Worm (Caenorhabditis elegans) whole organism, L1 larva: ENCODE data around the gene golg-2.
A peak's percentile ranks its signal among the peaks of the same experiment; 100 is the strongest.

ENCODE experiments used
- C04F5.9 ChIP-seq: sonication (generic microtip); optimal IDR thresholded peaks from 2 replicates; lab custom pipeline; 2016; ENCODE audit warnings: missing genetic modification characterization, missing compliant biosample characterization
- C16A3.4 ChIP-seq: fragments of 150-350 bp; optimal IDR thresholded peaks from 2 replicates; lab custom pipeline; 2014; ENCODE audit warnings: missing biosample characterization, missing genetic modification characterization
- Y116A8C.19 ChIP-seq: sonication (generic microtip); optimal IDR thresholded peaks from 2 replicates; lab custom pipeline; 2016; ENCODE audit warnings: missing compliant biosample characterization, missing genetic modification characterization, borderline replicate concordance
- aly-2 ChIP-seq: fragments of 150-350 bp; optimal IDR thresholded peaks from 2 replicates; lab custom pipeline; 2014; ENCODE audit warnings: missing biosample characterization, missing genetic modification characterization
- ama-1 ChIP-seq: fragments of 150-350 bp; optimal IDR thresholded peaks from 2 replicates; lab custom pipeline; 2014
- ceh-63 ChIP-seq: fragments of 200-800 bp; sonication (Bioruptor generic); optimal IDR thresholded peaks from 2 replicates; lab custom pipeline; 2018; ENCODE audit warnings: mild to moderate bottlenecking, missing genetic modification characterization, missing compliant biosample characterization
- ceh-8 ChIP-seq: fragments of 200-800 bp; sonication (Bioruptor generic); optimal IDR thresholded peaks from 2 replicates; lab custom pipeline; 2018; ENCODE audit warnings: mild to moderate bottlenecking, missing genetic modification characterization, moderate library complexity, missing compliant biosample characterization
- ceh-88 ChIP-seq: fragments of 200-800 bp; sonication (Bioruptor generic); IDR thresholded peaks from 2 replicates; pipeline ENCODE4 v1.3.6; 2022; ENCODE audit warnings: missing genetic modification characterization, missing compliant biosample characterization
- ceh-90 ChIP-seq: sonication (generic microtip); optimal IDR thresholded peaks from 2 replicates; lab custom pipeline; 2016; ENCODE audit warnings: missing genetic modification characterization, missing compliant biosample characterization
- ces-1 ChIP-seq: fragments of 150-350 bp; optimal IDR thresholded peaks from 2 replicates; lab custom pipeline; 2014; ENCODE audit warnings: missing biosample characterization, missing genetic modification reagents, missing genetic modification characterization
- dpl-1 ChIP-seq, 3 experiments: fragments of 150-350 bp in 2 of 3; sonication (generic microtip) in 1 of 3; optimal IDR thresholded peaks; 2 replicates each; lab custom pipeline; 2014 to 2017; ENCODE audit warnings: missing biosample characterization in 3 of 3, missing genetic modification characterization in 3 of 3, missing genetic modification reagents in 3 of 3
- dsc-1 ChIP-seq: sonication (generic microtip); optimal IDR thresholded peaks from 2 replicates; lab custom pipeline; 2016; ENCODE audit warnings: mild to moderate bottlenecking, missing genetic modification characterization, missing compliant biosample characterization
- efl-1 ChIP-seq, 4 experiments: fragments of 150-350 bp; optimal IDR thresholded peaks in 3 of 4; peaks in 1 of 4; 1 replicate in 1 of 4; 2 replicates in 3 of 4; lab custom pipeline; 2014; ENCODE audit warnings: missing biosample characterization in 2 of 4, missing genetic modification characterization in 2 of 4, missing genetic modification reagents in 2 of 4
- efl-3 ChIP-seq: fragments of 200-800 bp; sonication (Bioruptor generic); optimal IDR thresholded peaks from 2 replicates; lab custom pipeline; 2018; ENCODE audit warnings: mild to moderate bottlenecking, missing genetic modification characterization, missing compliant biosample characterization
- egl-27 ChIP-seq, 2 experiments: fragments of 150-350 bp in 1 of 2; sonication (generic microtip); optimal IDR thresholded peaks; 3 replicates each; lab custom pipeline; 2017 to 2018; ENCODE audit warnings: missing biosample characterization in 2 of 2, missing genetic modification characterization in 2 of 2, missing genetic modification reagents in 2 of 2
- elt-2 ChIP-seq: sonication (generic microtip); optimal IDR thresholded peaks from 2 replicates; lab custom pipeline; 2016; ENCODE audit warnings: missing genetic modification characterization, mild to moderate bottlenecking, inconsistent platforms, missing compliant biosample characterization, missing genetic modification reagents
- fkh-4 ChIP-seq: sonication (generic microtip); optimal IDR thresholded peaks from 2 replicates; lab custom pipeline; 2016; ENCODE audit warnings: missing compliant biosample characterization, missing genetic modification characterization, borderline replicate concordance
- fkh-8 ChIP-seq: sonication (generic microtip); optimal IDR thresholded peaks from 2 replicates; lab custom pipeline; 2016; ENCODE audit warnings: mild to moderate bottlenecking, missing genetic modification characterization, missing compliant biosample characterization
- fos-1 ChIP-seq: fragments of 150-350 bp; optimal IDR thresholded peaks from 2 replicates; lab custom pipeline; 2014; ENCODE audit warnings: missing biosample characterization, missing genetic modification characterization
- grh-1 ChIP-seq: fragments of 200-800 bp; sonication (Bioruptor generic); IDR thresholded peaks from 2 replicates; pipeline ENCODE4 v1.3.6; 2022; ENCODE audit warnings: missing genetic modification reagents, missing genetic modification characterization, missing compliant biosample characterization
- hlh-17 ChIP-seq: fragments of 200-800 bp; sonication (Bioruptor generic); optimal IDR thresholded peaks from 2 replicates; lab custom pipeline; 2018; ENCODE audit warnings: missing genetic modification characterization, mild to moderate bottlenecking, missing compliant biosample characterization, moderate library complexity, borderline replicate concordance
- isw-1 ChIP-seq: fragments of 200-800 bp; sonication (Bioruptor generic); IDR thresholded peaks from 2 replicates; pipeline ENCODE4 v1.3.6; 2022; ENCODE audit warnings: missing genetic modification characterization, missing compliant biosample characterization
- jun-1 ChIP-seq: fragments of 150-350 bp; optimal IDR thresholded peaks from 2 replicates; lab custom pipeline; 2014; ENCODE audit warnings: missing biosample characterization, missing genetic modification reagents, missing genetic modification characterization
- lin-13 ChIP-seq: fragments of 150-350 bp; optimal IDR thresholded peaks from 2 replicates; lab custom pipeline; 2014; ENCODE audit warnings: missing biosample characterization, missing genetic modification reagents, missing genetic modification characterization
- lin-14 ChIP-seq: fragments of 200-800 bp; sonication (Bioruptor generic); optimal IDR thresholded peaks from 2 replicates; lab custom pipeline; 2018; ENCODE audit warnings: mild to moderate bottlenecking, missing genetic modification characterization, moderate library complexity, missing compliant biosample characterization
- lin-39 ChIP-seq: fragments of 150-350 bp; optimal IDR thresholded peaks from 2 replicates; lab custom pipeline; 2014; ENCODE audit warnings: missing biosample characterization, missing genetic modification reagents, missing genetic modification characterization
- lir-3 ChIP-seq: sonication (generic microtip); optimal IDR thresholded peaks from 2 replicates; lab custom pipeline; 2016; ENCODE audit warnings: mild to moderate bottlenecking, missing genetic modification characterization, moderate library complexity, missing compliant biosample characterization; ENCODE audit not compliant: poor library complexity
- lsy-2 ChIP-seq, 2 experiments: fragments of 150-350 bp; optimal IDR thresholded peaks; 2 replicates each; lab custom pipeline; 2014; ENCODE audit warnings: missing biosample characterization in 2 of 2, missing genetic modification characterization in 2 of 2
- mdl-1 ChIP-seq, 2 experiments: fragments of 150-350 bp; optimal IDR thresholded peaks; 2 replicates each; lab custom pipeline; 2014 to 2017; ENCODE audit warnings: missing biosample characterization in 2 of 2, missing genetic modification characterization in 2 of 2, inconsistent platforms in 1 of 2
- nhr-20 ChIP-seq: sonication (generic microtip); optimal IDR thresholded peaks from 2 replicates; lab custom pipeline; 2016; ENCODE audit warnings: mild to moderate bottlenecking, missing genetic modification characterization, missing compliant biosample characterization
- nhr-237 ChIP-seq: fragments of 150-350 bp; optimal IDR thresholded peaks from 2 replicates; lab custom pipeline; 2014; ENCODE audit warnings: missing biosample characterization, missing genetic modification characterization
- nhr-85 ChIP-seq: sonication (generic microtip); peaks from one replicate; lab custom pipeline; 2016; ENCODE audit warnings: missing genetic modification characterization, inconsistent platforms, missing compliant biosample characterization
- nhr-90 ChIP-seq: sonication (generic microtip); optimal IDR thresholded peaks from 2 replicates; lab custom pipeline; 2016; ENCODE audit warnings: mild to moderate bottlenecking, missing genetic modification characterization, missing compliant biosample characterization; ENCODE audit not compliant: poor library complexity
- pag-3 ChIP-seq: sonication (generic microtip); optimal IDR thresholded peaks from 2 replicates; lab custom pipeline; 2017; ENCODE audit warnings: missing genetic modification characterization, mild to moderate bottlenecking, missing compliant biosample characterization, antibody characterized with exemption, borderline replicate concordance; ENCODE audit not compliant: insufficient read depth
- pax-3 ChIP-seq: fragments of 200-800 bp; sonication (Bioruptor generic); optimal IDR thresholded peaks from 2 replicates; lab custom pipeline; 2018; ENCODE audit warnings: mild to moderate bottlenecking, missing genetic modification characterization, moderate library complexity, missing compliant biosample characterization
- pqm-1 ChIP-seq: sonication (generic microtip); optimal IDR thresholded peaks from 3 replicates; lab custom pipeline; 2017; ENCODE audit warnings: missing biosample characterization, missing genetic modification characterization
- snpc-4 ChIP-seq: fragments of 150-350 bp; optimal IDR thresholded peaks from 2 replicates; lab custom pipeline; 2014; ENCODE audit warnings: missing biosample characterization, missing genetic modification characterization
- snu-23 ChIP-seq: sonication (generic microtip); optimal IDR thresholded peaks from 2 replicates; lab custom pipeline; 2016; ENCODE audit warnings: missing genetic modification characterization, missing compliant biosample characterization
- sox-4 ChIP-seq: sonication (generic microtip); optimal IDR thresholded peaks from 2 replicates; lab custom pipeline; 2016; ENCODE audit warnings: missing genetic modification characterization, missing compliant biosample characterization
- sptf-1 ChIP-seq: fragments of 150-350 bp; optimal IDR thresholded peaks from 2 replicates; lab custom pipeline; 2014; ENCODE audit warnings: missing biosample characterization, missing genetic modification characterization
- swsn-7 ChIP-seq: sonication (generic microtip); optimal IDR thresholded peaks from 2 replicates; lab custom pipeline; 2016; ENCODE audit warnings: missing genetic modification characterization, missing compliant biosample characterization
- tlp-1 ChIP-seq: fragments of 150-350 bp; optimal IDR thresholded peaks from 2 replicates; lab custom pipeline; 2014; ENCODE audit warnings: missing biosample characterization, missing genetic modification characterization
- unc-62 ChIP-seq: fragments of 150-350 bp; optimal IDR thresholded peaks from 2 replicates; lab custom pipeline; 2014; ENCODE audit warnings: missing biosample characterization, missing genetic modification reagents, missing genetic modification characterization
- unc-86 ChIP-seq: sonication (generic microtip); optimal IDR thresholded peaks from 2 replicates; lab custom pipeline; 2016; ENCODE audit warnings: missing genetic modification characterization, missing compliant biosample characterization
- unc-98 ChIP-seq: fragments of 200-800 bp; sonication (Bioruptor generic); IDR thresholded peaks from 2 replicates; pipeline ENCODE4 v1.3.6; 2022; ENCODE audit warnings: missing genetic modification characterization, missing compliant biosample characterization
- vab-15 ChIP-seq: sonication (generic microtip); optimal IDR thresholded peaks from 2 replicates; lab custom pipeline; 2017; ENCODE audit warnings: missing genotype, mild to moderate bottlenecking, missing genetic modification characterization, missing compliant biosample characterization
- zag-1 ChIP-seq: fragments of 150-350 bp; optimal IDR thresholded peaks from 2 replicates; lab custom pipeline; 2014; ENCODE audit warnings: missing biosample characterization, missing genetic modification characterization
- zip-4 ChIP-seq: fragments of 200-800 bp; sonication (Bioruptor generic); optimal IDR thresholded peaks from 2 replicates; lab custom pipeline; 2018; ENCODE audit warnings: mild to moderate bottlenecking, missing genetic modification characterization, moderate library complexity, missing compliant biosample characterization
- ztf-11 ChIP-seq, 2 experiments: sonication (generic microtip); optimal IDR thresholded peaks; 2 replicates each; lab custom pipeline; 2016 to 2017; ENCODE audit warnings: missing genetic modification characterization in 2 of 2, missing biosample characterization in 1 of 2, missing compliant biosample characterization in 1 of 2
- ztf-4 ChIP-seq: fragments of 150-350 bp; optimal IDR thresholded peaks from 2 replicates; lab custom pipeline; 2014; ENCODE audit warnings: missing biosample characterization, missing genetic modification characterization

Gene golg-2

ce11 chrII:5081124-5081913 lies 41.4 kb upstream of the golg-2 start, which contains the start of gene dsh-2:
dsh-2 (minus strand) TSS chrII:5081174.
- TF ChIP-seq pag-3 (tag; lab: Kevin White, UChicago), result no peak
- TF ChIP-seq vab-15 (tag; lab: Kevin White, UChicago), result no peak
- no peak for TF ChIP-seq tlp-1
- no peak for TF ChIP-seq dsc-1
- no peak for TF ChIP-seq ceh-63
- no peak for TF ChIP-seq hlh-17 (GFP tag; lab: Kevin White, UChicago)
- TF ChIP-seq C16A3.4 (tag; lab: Kevin White, UChicago), result peak; percentile 52
- TF ChIP-seq lsy-2 (tag; optimal IDR thresholded peaks at IDR 0.05; lab: Kevin White, UChicago), result peak; percentile 72 to 76
- peak; percentile 69 to 83 (median 81) for TF ChIP-seq dpl-1 (GFP tag; optimal IDR thresholded peaks at IDR 0.05; lab: Kevin White, UChicago)
- TF ChIP-seq elt-2 (tag; lab: Kevin White, UChicago), result peak; percentile 84
- peak; percentile 10 for TF ChIP-seq ceh-90 (tag; lab: Kevin White, UChicago)
- no peak for TF ChIP-seq jun-1 (tag; lab: Kevin White, UChicago)
- TF ChIP-seq nhr-85, result peak; percentile 91
- peak; percentile 40 for TF ChIP-seq swsn-7 (tag; lab: Kevin White, UChicago)
- TF ChIP-seq fkh-4 (tag; lab: Kevin White, UChicago), result no peak
- no peak for TF ChIP-seq efl-3 (GFP tag; lab: Kevin White, UChicago)
- TF ChIP-seq unc-86 (tag; lab: Kevin White, UChicago), result no peak
- peak; percentile 21 for TF ChIP-seq ztf-4 (tag; lab: Kevin White, UChicago)
- peak in 1 of 2 experiments; percentile 10 for TF ChIP-seq ztf-11 (tag; optimal IDR thresholded peaks at IDR 0.05; lab: Kevin White, UChicago)
- TF ChIP-seq lir-3 (tag; lab: Kevin White, UChicago), result peak; percentile 17
- TF ChIP-seq ceh-8 (GFP tag; lab: Kevin White, UChicago), result no peak
- no peak for TF ChIP-seq nhr-237 (tag; lab: Kevin White, UChicago)
- no peak for TF ChIP-seq isw-1 (GFP tag; lab: Robert Waterston, UW)
- TF ChIP-seq ama-1 (lab: Kevin White, UChicago), result no peak
- TF ChIP-seq ceh-88 (GFP tag; lab: Robert Waterston, UW), result no peak
- no peak for TF ChIP-seq C04F5.9
- no peak for TF ChIP-seq zag-1 (tag; lab: Kevin White, UChicago)
- TF ChIP-seq ces-1, result no peak
- no peak for TF ChIP-seq pax-3 (tag; lab: Kevin White, UChicago)
- TF ChIP-seq grh-1 (GFP tag; lab: Robert Waterston, UW), result peak; percentile 35; the same call in 1 of the 2 replicates
- peak in 1 of 2 experiments; percentile 62 for TF ChIP-seq mdl-1 (tag; optimal IDR thresholded peaks at IDR 0.05; lab: Kevin White, UChicago)
- no peak for TF ChIP-seq sox-4
- no peak for TF ChIP-seq fos-1 (tag; lab: Kevin White, UChicago)
- TF ChIP-seq nhr-20 (tag; lab: Kevin White, UChicago), result peak; percentile 70
- no peak for TF ChIP-seq Y116A8C.19 (tag; lab: Kevin White, UChicago)
- TF ChIP-seq unc-98 (GFP tag; lab: Robert Waterston, UW), result no peak
- no peak for TF ChIP-seq fkh-8 (tag; lab: Kevin White, UChicago)
- TF ChIP-seq snu-23 (GFP tag; lab: Kevin White, UChicago), result peak; percentile 74
- no peak for TF ChIP-seq lin-39 (tag; lab: Kevin White, UChicago)
- no peak for TF ChIP-seq unc-62
- TF ChIP-seq lin-14 (GFP tag; lab: Kevin White, UChicago), result peak; percentile 64
- no peak for TF ChIP-seq zip-4 (GFP tag; lab: Kevin White, UChicago)
- no peak for TF ChIP-seq egl-27 (tag; optimal IDR thresholded peaks at IDR 0.05; lab: Kevin White, UChicago)
- no peak for TF ChIP-seq snpc-4 (tag; lab: Kevin White, UChicago)
- TF ChIP-seq efl-1 (optimal IDR thresholded peaks at IDR 0.05; lab: Kevin White, UChicago), result peak; percentile 72 to 82
- peak; percentile 82 to 98 for TF ChIP-seq efl-1 (GFP tag; optimal IDR thresholded peaks at IDR 0.05 in 1 of 2; lab: Kevin White, UChicago)
- no peak for TF ChIP-seq sptf-1 (tag; lab: Kevin White, UChicago)
- TF ChIP-seq pqm-1 (tag; lab: Kevin White, UChicago), result no peak
- TF ChIP-seq aly-2, result peak; percentile 32
- TF ChIP-seq nhr-90 (tag; lab: Kevin White, UChicago), result peak; percentile 63
- TF ChIP-seq lin-13 (GFP tag; lab: Kevin White, UChicago), result peak; percentile 32
